Fruit fly (Drosophila melanogaster) whole organism, embryonic: ENCODE data around the gene Rtnl2.

Experiments
- Abd-B ChIP-seq: fragments of 200-800 bp; sonication (Bioruptor generic); optimal IDR thresholded peaks from 2 replicates; lab custom pipeline; 2018; ENCODE audit warnings: missing biosample characterization, mild to moderate bottlenecking, missing genetic modification characterization, moderate library complexity
- CG11504 ChIP-seq: fragments of 200-800 bp; sonication (Bioruptor generic); optimal IDR thresholded peaks from 3 replicates; lab custom pipeline; 2019; ENCODE audit warnings: missing biosample characterization, mild to moderate bottlenecking, missing genetic modification characterization, moderate library complexity
- CG12659 ChIP-seq: fragments of 200-800 bp; sonication (Bioruptor generic); optimal IDR thresholded peaks from 3 replicates; lab custom pipeline; 2017; ENCODE audit warnings: mild to moderate bottlenecking, missing biosample characterization, missing genetic modification reagents, missing genetic modification characterization
- CG14050 ChIP-seq: fragments of 200-800 bp; sonication (Bioruptor generic); IDR thresholded peaks from 3 replicates; pipeline ENCODE4 v1.3.6; 2022; ENCODE audit warnings: missing biosample characterization, missing genetic modification characterization
- CG14965 ChIP-seq: fragments of 200-800 bp; sonication (Bioruptor generic); optimal IDR thresholded peaks from 2 replicates; lab custom pipeline; 2016; ENCODE audit warnings: missing biosample characterization, missing genetic modification characterization, borderline replicate concordance
- CG15269 ChIP-seq: fragments of 200-800 bp; sonication (Bioruptor generic); optimal IDR thresholded peaks from 2 replicates; lab custom pipeline; 2018; ENCODE audit warnings: missing biosample characterization, mild to moderate bottlenecking, missing genetic modification characterization, moderate library complexity
- CG16779 ChIP-seq: fragments of 200-800 bp; sonication (Bioruptor generic); IDR thresholded peaks from 2 replicates; pipeline ENCODE4 v1.3.6; 2022; ENCODE audit warnings: missing biosample characterization, missing genetic modification characterization
- CG17361 ChIP-seq: fragments of 200-800 bp; sonication (Bioruptor generic); IDR thresholded peaks from 3 replicates; pipeline ENCODE4 v1.3.6; 2022; ENCODE audit warnings: missing biosample characterization, missing genetic modification characterization
- CG18262 ChIP-seq: fragments of 200-800 bp; optimal IDR thresholded peaks from 3 replicates; lab custom pipeline; 2019; ENCODE audit warnings: missing biosample characterization, mild to moderate bottlenecking, missing genetic modification characterization, moderate library complexity
- CG18619 ChIP-seq: fragments of 200-800 bp; sonication (Bioruptor generic); optimal IDR thresholded peaks from 3 replicates; lab custom pipeline; 2017; ENCODE audit warnings: missing biosample characterization, mild to moderate bottlenecking, missing genetic modification characterization
- CG18764 ChIP-seq: fragments of 200-800 bp; sonication (Bioruptor generic); optimal IDR thresholded peaks from 3 replicates; lab custom pipeline; 2016; ENCODE audit warnings: missing biosample characterization, missing genetic modification characterization
- CG30403 ChIP-seq: fragments of 200-800 bp; sonication (Bioruptor generic); optimal IDR thresholded peaks from 3 replicates; lab custom pipeline; 2016; ENCODE audit warnings: missing biosample characterization, missing genetic modification characterization
- CG32532 ChIP-seq: fragments of 200-800 bp; sonication (Bioruptor generic); IDR thresholded peaks from 2 replicates; pipeline ENCODE4 v1.3.6; 2022; ENCODE audit warnings: missing biosample characterization, missing genetic modification characterization
- CG32767 ChIP-seq: fragments of 200-800 bp; sonication (Bioruptor generic); IDR thresholded peaks from 2 replicates; pipeline ENCODE4 v1.3.6; 2022; ENCODE audit warnings: missing biosample characterization, missing genetic modification characterization
- CG3281 ChIP-seq: fragments of 200-800 bp; sonication (Bioruptor generic); optimal IDR thresholded peaks from 3 replicates; lab custom pipeline; 2017; ENCODE audit warnings: missing biosample characterization, mild to moderate bottlenecking, missing genetic modification characterization
- CG34376 ChIP-seq: fragments of 200-800 bp; sonication (Bioruptor generic); optimal IDR thresholded peaks from 2 replicates; lab custom pipeline; 2018; ENCODE audit warnings: missing biosample characterization, mild to moderate bottlenecking, missing genetic modification characterization
- CG4328 ChIP-seq: fragments of 200-800 bp; sonication (Bioruptor generic); optimal IDR thresholded peaks from 3 replicates; lab custom pipeline; 2017; ENCODE audit warnings: missing biosample characterization, missing genetic modification reagents, missing genetic modification characterization
- CG4360 ChIP-seq: fragments of 200-800 bp; sonication (Bioruptor generic); IDR thresholded peaks from 2 replicates; pipeline ENCODE4 v1.3.6; 2022; ENCODE audit warnings: missing biosample characterization, missing genetic modification characterization
- CG5180 ChIP-seq: fragments of 200-800 bp; sonication (Bioruptor generic); optimal IDR thresholded peaks from 3 replicates; lab custom pipeline; 2017; ENCODE audit warnings: missing biosample characterization, missing genetic modification characterization, mild to moderate bottlenecking, moderate library complexity, missing genetic modification reagents
- CG6254 ChIP-seq: fragments of 200-800 bp; sonication (Bioruptor generic); optimal IDR thresholded peaks from 3 replicates; lab custom pipeline; 2017; ENCODE audit warnings: mild to moderate bottlenecking, missing biosample characterization, missing genetic modification reagents, missing genetic modification characterization
- CG6272 ChIP-seq: fragments of 200-800 bp; sonication (Bioruptor generic); IDR thresholded peaks from 2 replicates; pipeline ENCODE4 v1.3.6; 2022; ENCODE audit warnings: missing biosample characterization, missing genetic modification characterization
- CG8924 ChIP-seq: fragments of 200-800 bp; optimal IDR thresholded peaks from 3 replicates; lab custom pipeline; 2019; ENCODE audit warnings: missing biosample characterization, mild to moderate bottlenecking, missing genetic modification characterization, moderate library complexity
- CG9437 ChIP-seq: fragments of 200-800 bp; sonication (Bioruptor generic); optimal IDR thresholded peaks from 2 replicates; lab custom pipeline; 2018; ENCODE audit warnings: missing biosample characterization, mild to moderate bottlenecking, missing genetic modification characterization
- CG9817 ChIP-seq: fragments of 200-800 bp; sonication (Bioruptor generic); optimal IDR thresholded peaks from 2 replicates; lab custom pipeline; 2018; ENCODE audit warnings: missing biosample characterization, mild to moderate bottlenecking, missing genetic modification characterization, moderate library complexity
- E2f2 ChIP-seq: fragments of 200-800 bp; sonication (Bioruptor generic); IDR thresholded peaks from 2 replicates; pipeline ENCODE4 v1.3.6; 2022; ENCODE audit warnings: missing biosample characterization, missing genetic modification characterization
- Fer2 ChIP-seq: fragments of 200-800 bp; sonication (Bioruptor generic); optimal IDR thresholded peaks from 2 replicates; lab custom pipeline; 2018; ENCODE audit warnings: missing biosample characterization, mild to moderate bottlenecking, missing genetic modification characterization, moderate library complexity
- Fer3 ChIP-seq: fragments of 200-800 bp; sonication (Bioruptor generic); optimal IDR thresholded peaks from 2 replicates; lab custom pipeline; 2018; ENCODE audit warnings: missing biosample characterization, mild to moderate bottlenecking, missing genetic modification characterization, moderate library complexity
- GATAe ChIP-seq: fragments of 200-800 bp; sonication (Bioruptor generic); conservative IDR thresholded peaks from 2 replicates; pipeline ENCODE4 v1.3.6; 2022; ENCODE audit warnings: missing biosample characterization, missing genetic modification characterization
- Hr51 ChIP-seq, 2 experiments: fragments of 200-800 bp; sonication (Bioruptor generic); optimal IDR thresholded peaks; 2 replicates in 1 of 2; 3 replicates in 1 of 2; lab custom pipeline; 2016 to 2018; ENCODE audit warnings: missing biosample characterization in 2 of 2, missing genetic modification characterization in 2 of 2, mild to moderate bottlenecking in 1 of 2, moderate library complexity in 1 of 2
- NC2β ChIP-seq: fragments of 200-800 bp; sonication (Bioruptor generic); optimal IDR thresholded peaks from 2 replicates; lab custom pipeline; 2016; ENCODE audit warnings: missing biosample characterization, missing genetic modification characterization
- Ptx1 ChIP-seq: fragments of 200-800 bp; sonication (Bioruptor generic); IDR thresholded peaks from 2 replicates; pipeline ENCODE4 v1.3.6; 2022; ENCODE audit warnings: missing biosample characterization, missing genetic modification characterization
- Six4 ChIP-seq: fragments of 200-800 bp; sonication (Bioruptor generic); optimal IDR thresholded peaks from 2 replicates; lab custom pipeline; 2016; ENCODE audit warnings: missing biosample characterization, missing genetic modification characterization
- bigmax ChIP-seq: fragments of 200-800 bp; sonication (Bioruptor generic); optimal IDR thresholded peaks from 2 replicates; lab custom pipeline; 2018; ENCODE audit warnings: missing biosample characterization, mild to moderate bottlenecking, missing genetic modification characterization
- cg ChIP-seq: fragments of 200-800 bp; sonication (Bioruptor generic); optimal IDR thresholded peaks from 3 replicates; lab custom pipeline; 2019; ENCODE audit warnings: missing biosample characterization, mild to moderate bottlenecking, missing genetic modification characterization, moderate library complexity
- croc ChIP-seq: fragments of 200-800 bp; sonication (Bioruptor generic); conservative IDR thresholded peaks from 3 replicates; pipeline ENCODE4 v1.3.6; 2022; ENCODE audit warnings: missing biosample characterization, missing genetic modification characterization
- da ChIP-seq: fragments of 200-800 bp; sonication (Bioruptor generic); optimal IDR thresholded peaks from 2 replicates; lab custom pipeline; 2016; ENCODE audit warnings: missing biosample characterization, missing genetic modification characterization
- dysf ChIP-seq: fragments of 200-800 bp; sonication (Bioruptor generic); IDR thresholded peaks from 3 replicates; pipeline ENCODE4 v1.3.6; 2022; ENCODE audit warnings: missing biosample characterization, missing genetic modification characterization
- fd3F ChIP-seq: fragments of 200-800 bp; sonication (Bioruptor generic); optimal IDR thresholded peaks from 2 replicates; lab custom pipeline; 2018; ENCODE audit warnings: missing biosample characterization, mild to moderate bottlenecking, missing genetic modification characterization, moderate library complexity
- fd96Cb ChIP-seq: fragments of 200-800 bp; sonication (Bioruptor generic); optimal IDR thresholded peaks from 2 replicates; lab custom pipeline; 2018; ENCODE audit warnings: missing biosample characterization, mild to moderate bottlenecking, missing genetic modification characterization, moderate library complexity
- gfzf ChIP-seq: fragments of 200-800 bp; sonication (Bioruptor generic); optimal IDR thresholded peaks from 2 replicates; lab custom pipeline; 2016; ENCODE audit warnings: missing biosample characterization, mild to moderate bottlenecking, missing genetic modification characterization, moderate library complexity
- jigr1 ChIP-seq: fragments of 200-800 bp; sonication (Bioruptor generic); IDR thresholded peaks from 3 replicates; pipeline ENCODE4 v1.3.6; 2022; ENCODE audit warnings: missing biosample characterization, missing genetic modification characterization
- lab ChIP-seq: fragments of 200-800 bp; sonication (Bioruptor generic); optimal IDR thresholded peaks from 3 replicates; lab custom pipeline; 2017; ENCODE audit warnings: missing biosample characterization, missing genetic modification characterization, mild to moderate bottlenecking, moderate library complexity, missing genetic modification reagents
- nmo ChIP-seq: fragments of 200-800 bp; sonication (Bioruptor generic); optimal IDR thresholded peaks from 2 replicates; lab custom pipeline; 2018; ENCODE audit warnings: missing biosample characterization, mild to moderate bottlenecking, missing genetic modification characterization, moderate library complexity
- phol ChIP-seq: fragments of 200-800 bp; sonication (Bioruptor generic); optimal IDR thresholded peaks from 3 replicates; lab custom pipeline; 2018; ENCODE audit warnings: missing biosample characterization, mild to moderate bottlenecking, missing genetic modification characterization, moderate library complexity
- salm ChIP-seq: fragments of 200-800 bp; sonication (Bioruptor generic); optimal IDR thresholded peaks from 2 replicates; lab custom pipeline; 2018; ENCODE audit warnings: missing biosample characterization, mild to moderate bottlenecking, missing genetic modification characterization
- tap ChIP-seq: fragments of 200-800 bp; optimal IDR thresholded peaks from 3 replicates; lab custom pipeline; 2019; ENCODE audit warnings: missing biosample characterization, mild to moderate bottlenecking, missing genetic modification characterization, moderate library complexity
- tin ChIP-seq: fragments of 200-800 bp; sonication (Bioruptor generic); optimal IDR thresholded peaks from 3 replicates; lab custom pipeline; 2016; ENCODE audit warnings: missing biosample characterization, missing genetic modification characterization
- tio ChIP-seq: fragments of 200-800 bp; sonication (Bioruptor generic); optimal IDR thresholded peaks from 2 replicates; lab custom pipeline; 2017; ENCODE audit warnings: missing biosample characterization, missing genetic modification characterization, inconsistent platforms
- ttk ChIP-seq: fragments of 200-800 bp; sonication (Bioruptor generic); IDR thresholded peaks from 2 replicates; pipeline ENCODE4 v2.1.2; 2022; ENCODE audit warnings: missing biosample characterization, missing genetic modification characterization
- unpg ChIP-seq: fragments of 200-800 bp; sonication (Bioruptor generic); optimal IDR thresholded peaks from 3 replicates; lab custom pipeline; 2018; ENCODE audit warnings: missing biosample characterization, mild to moderate bottlenecking, missing genetic modification characterization, moderate library complexity

The Rtnl2 gene

DNA sequence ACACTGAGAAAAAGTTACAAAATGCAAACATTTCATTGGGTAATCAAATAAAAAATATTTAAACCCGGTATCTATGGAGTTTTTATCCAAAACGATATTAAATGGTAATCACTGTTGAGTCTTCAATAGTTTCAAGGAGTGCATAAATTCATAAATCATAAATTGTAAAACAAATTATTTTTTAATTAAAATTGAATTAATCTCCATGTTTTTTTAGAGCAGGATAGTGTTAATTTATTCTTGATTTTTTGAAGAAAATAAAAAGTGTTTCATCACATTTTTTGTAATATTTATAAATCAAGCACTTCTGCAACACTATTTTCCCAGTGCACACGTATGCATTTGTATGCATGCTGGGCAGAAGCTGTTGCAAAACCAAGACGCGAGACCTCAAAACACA lies 39.2 kb downstream of the Rtnl2 start (continued):
- TF ChIP-seq CG8924 (tag; lab: Kevin White, UChicago): peak; percentile 20
- peak; percentile 73 for TF ChIP-seq CG9437
- peak; percentile 91 for TF ChIP-seq CG17361 (GFP tag; lab: Robert Waterston, UW)
- peak; percentile 17 for TF ChIP-seq Fer2 (tag; lab: Kevin White, UChicago)
- peak; percentile 8 for TF ChIP-seq CG4328 (GFP tag; lab: Kevin White, UChicago)
- peak in 1 of 2 experiments; percentile 92 for TF ChIP-seq Hr51 (GFP tag; optimal IDR thresholded peaks at IDR 0.05; lab: Kevin White, UChicago)
- TF ChIP-seq CG34376 (GFP tag; lab: Kevin White, UChicago): no peak
- TF ChIP-seq CG5180 (GFP tag; lab: Kevin White, UChicago): peak; percentile 47
- TF ChIP-seq unpg (GFP tag; lab: Kevin White, UChicago): peak; percentile 65
- TF ChIP-seq Abd-B (GFP tag; lab: Kevin White, UChicago): peak; percentile 74
- no peak for TF ChIP-seq CG16779 (GFP tag; lab: Robert Waterston, UW)
- TF ChIP-seq tio (GFP tag; lab: Kevin White, UChicago): peak; percentile 54
- 0 out of 3 replicates have a peak, but pooled peaks have one; percentile 52 for TF ChIP-seq dysf (GFP tag; lab: Robert Waterston, UW)
- TF ChIP-seq Fer3: peak; percentile 24
- TF ChIP-seq CG6254 (GFP tag; lab: Kevin White, UChicago): peak; percentile 11
- no peak for TF ChIP-seq jigr1
- TF ChIP-seq Ptx1 (GFP tag; lab: Robert Waterston, UW): peak; percentile 66
- no peak for TF ChIP-seq gfzf
- no peak for TF ChIP-seq CG32767 (GFP tag; lab: Robert Waterston, UW)
- peak; percentile 68 for TF ChIP-seq tap (tag; lab: Kevin White, UChicago)
- TF ChIP-seq phol (tag; lab: Kevin White, UChicago): peak; percentile 86
- no peak for TF ChIP-seq CG4360
- TF ChIP-seq cg (GFP tag; lab: Kevin White, UChicago): no peak
- TF ChIP-seq nmo (GFP tag; lab: Kevin White, UChicago): peak; percentile 83
- peak; percentile 80 for TF ChIP-seq CG18262 (tag; lab: Kevin White, UChicago)
- peak; percentile 21 for TF ChIP-seq CG3281
- peak; percentile 69 for TF ChIP-seq CG15269 (tag; lab: Kevin White, UChicago)
- TF ChIP-seq CG12659 (GFP tag; lab: Kevin White, UChicago): peak; percentile 68
- peak; percentile 74 for TF ChIP-seq ttk (GFP tag; lab: Robert Waterston, UW)
- TF ChIP-seq CG18619 (GFP tag; lab: Kevin White, UChicago): peak; percentile 21
- peak; percentile 70 for TF ChIP-seq CG30403
- TF ChIP-seq croc (GFP tag; lab: Robert Waterston, UW): peak; percentile 16; the same call in 1 of the 3 replicates
- TF ChIP-seq GATAe (GFP tag; lab: Robert Waterston, UW): no peak
- TF ChIP-seq CG9817 (tag; lab: Kevin White, UChicago): peak; percentile 24
- peak; percentile 75 for TF ChIP-seq fd96Cb (tag; lab: Kevin White, UChicago)
- TF ChIP-seq NC2β (GFP tag; lab: Kevin White, UChicago): no peak
- peak; percentile 13; the same call in 1 of the 2 replicates for TF ChIP-seq E2f2 (GFP tag; lab: Robert Waterston, UW)
- no peak for TF ChIP-seq fd3F
- 0 out of 2 replicates have a peak, but pooled peaks have one; percentile 17 for TF ChIP-seq CG6272 (GFP tag; lab: Robert Waterston, UW)
- TF ChIP-seq CG11504 (tag; lab: Kevin White, UChicago): peak; percentile 90
- TF ChIP-seq bigmax (GFP tag; lab: Kevin White, UChicago): no peak
- TF ChIP-seq salm (tag; lab: Kevin White, UChicago): peak; percentile 27
- peak; percentile 31; the same call in 2 of the 3 replicates for TF ChIP-seq CG14050
- TF ChIP-seq CG14965 (GFP tag; lab: Kevin White, UChicago): no peak
- no peak for TF ChIP-seq da (GFP tag; lab: Kevin White, UChicago)
- TF ChIP-seq CG18764 (GFP tag; lab: Kevin White, UChicago): peak; percentile 40
- no peak for TF ChIP-seq CG32532 (GFP tag; lab: Robert Waterston, UW)
- TF ChIP-seq Six4 (GFP tag; lab: Kevin White, UChicago): peak; percentile 47
- TF ChIP-seq tin: peak; percentile 16
- peak; percentile 4 for TF ChIP-seq lab (GFP tag; lab: Kevin White, UChicago)
